Fruit fly (Drosophila melanogaster) whole organism, embryonic: Measurements from ENCODE around the gene CG46427.

Experiments
- CG10147 ChIP-seq: fragments of 200-800 bp; sonication (Bioruptor generic); optimal IDR thresholded peaks from 2 replicates; lab custom pipeline; 2019; ENCODE audit warnings: missing biosample characterization, mild to moderate bottlenecking, missing genetic modification characterization, moderate library complexity
- CG10565 ChIP-seq: fragments of 200-800 bp; sonication (Bioruptor generic); optimal IDR thresholded peaks from 3 replicates; lab custom pipeline; 2016; ENCODE audit warnings: missing biosample characterization, mild to moderate bottlenecking, missing genetic modification characterization
- CG11247 ChIP-seq: fragments of 200-800 bp; sonication (Bioruptor generic); IDR thresholded peaks from 2 replicates; pipeline ENCODE4 v1.3.6; 2022; ENCODE audit warnings: missing biosample characterization, missing genetic modification characterization
- CG12659 ChIP-seq: fragments of 200-800 bp; sonication (Bioruptor generic); optimal IDR thresholded peaks from 3 replicates; lab custom pipeline; 2017; ENCODE audit warnings: mild to moderate bottlenecking, missing biosample characterization, missing genetic modification reagents, missing genetic modification characterization
- CG14710 ChIP-seq: fragments of 200-800 bp; sonication (Bioruptor generic); optimal IDR thresholded peaks from 3 replicates; lab custom pipeline; 2019; ENCODE audit warnings: missing biosample characterization, mild to moderate bottlenecking, missing genetic modification characterization, moderate library complexity
- CG15269 ChIP-seq: fragments of 200-800 bp; sonication (Bioruptor generic); optimal IDR thresholded peaks from 2 replicates; lab custom pipeline; 2018; ENCODE audit warnings: missing biosample characterization, mild to moderate bottlenecking, missing genetic modification characterization, moderate library complexity
- CG16863 ChIP-seq: fragments of 200-800 bp; sonication (Bioruptor generic); optimal IDR thresholded peaks from 3 replicates; lab custom pipeline; 2016; ENCODE audit warnings: missing biosample characterization, missing genetic modification characterization
- CG17912 ChIP-seq: fragments of 200-800 bp; sonication (Bioruptor generic); optimal IDR thresholded peaks from 2 replicates; lab custom pipeline; 2018; ENCODE audit warnings: missing biosample characterization, mild to moderate bottlenecking, missing genetic modification characterization
- CG2116 ChIP-seq: fragments of 200-800 bp; sonication (Bioruptor generic); optimal IDR thresholded peaks from 3 replicates; lab custom pipeline; 2018; ENCODE audit warnings: missing biosample characterization, mild to moderate bottlenecking, missing genetic modification characterization
- CG2199 ChIP-seq: fragments of 200-800 bp; sonication (Bioruptor generic); IDR thresholded peaks from 3 replicates; pipeline ENCODE4 v1.3.6; 2022; ENCODE audit warnings: missing biosample characterization, missing genetic modification characterization
- CG2678 ChIP-seq: fragments of 200-800 bp; sonication (Bioruptor generic); optimal IDR thresholded peaks from 3 replicates; lab custom pipeline; 2019; ENCODE audit warnings: missing biosample characterization, mild to moderate bottlenecking, missing genetic modification characterization, moderate library complexity
- CG2712 ChIP-seq: fragments of 200-800 bp; optimal IDR thresholded peaks from 3 replicates; lab custom pipeline; 2019; ENCODE audit warnings: missing biosample characterization, mild to moderate bottlenecking, missing genetic modification characterization, moderate library complexity
- CG3281 ChIP-seq: fragments of 200-800 bp; sonication (Bioruptor generic); optimal IDR thresholded peaks from 3 replicates; lab custom pipeline; 2017; ENCODE audit warnings: missing biosample characterization, mild to moderate bottlenecking, missing genetic modification characterization
- CG33213 ChIP-seq: fragments of 200-800 bp; sonication (Bioruptor generic); optimal IDR thresholded peaks from 3 replicates; lab custom pipeline; 2016; ENCODE audit warnings: missing biosample characterization, missing genetic modification characterization
- CG3726 ChIP-seq: fragments of 200-800 bp; sonication (Bioruptor generic); IDR thresholded peaks from 3 replicates; pipeline ENCODE4, ENCODE4 v1.3.6; 2022; ENCODE audit warnings: missing biosample characterization, missing genetic modification characterization
- CG42726 ChIP-seq: fragments of 200-800 bp; sonication (Bioruptor generic); IDR thresholded peaks from 2 replicates; pipeline ENCODE4 v1.3.6; 2022; ENCODE audit warnings: missing biosample characterization, missing genetic modification characterization; ENCODE audit not compliant: partially characterized antibody
- CG4424 ChIP-seq: fragments of 200-800 bp; sonication (Bioruptor generic); optimal IDR thresholded peaks from 3 replicates; lab custom pipeline; 2016; ENCODE audit warnings: missing biosample characterization, missing genetic modification characterization
- CG7372 ChIP-seq: fragments of 200-800 bp; sonication (Bioruptor generic); IDR thresholded peaks from 2 replicates; pipeline ENCODE4 v1.3.6; 2022; ENCODE audit warnings: missing biosample characterization, missing genetic modification characterization
- CG9215 ChIP-seq: fragments of 200-800 bp; sonication (Bioruptor generic); IDR thresholded peaks from 2 replicates; pipeline ENCODE4 v1.3.6; 2022; ENCODE audit warnings: missing biosample characterization, missing genetic modification characterization
- CG9609 ChIP-seq: fragments of 200-800 bp; sonication (Bioruptor generic); optimal IDR thresholded peaks from 3 replicates; lab custom pipeline; 2016; ENCODE audit warnings: missing biosample characterization, missing genetic modification characterization
- CG9797 ChIP-seq: fragments of 200-800 bp; sonication (Bioruptor generic); optimal IDR thresholded peaks from 3 replicates; lab custom pipeline; 2018; ENCODE audit warnings: missing biosample characterization, mild to moderate bottlenecking, missing genetic modification characterization
- Doc2 ChIP-seq: fragments of 200-800 bp; sonication (Bioruptor generic); IDR thresholded peaks from 2 replicates; pipeline ENCODE4 v1.3.6; 2022; ENCODE audit warnings: missing biosample characterization, missing genetic modification characterization
- Dref ChIP-seq: fragments of 200-800 bp; sonication (Bioruptor generic); IDR thresholded peaks from 2 replicates; pipeline ENCODE4 v1.3.6; 2022; ENCODE audit warnings: missing biosample characterization, missing genetic modification characterization
- ERR ChIP-seq: fragments of 200-800 bp; sonication (Bioruptor generic); optimal IDR thresholded peaks from 2 replicates; lab custom pipeline; 2016; ENCODE audit warnings: missing biosample characterization, missing genetic modification characterization
- HLHmδ ChIP-seq: fragments of 200-800 bp; sonication (Bioruptor generic); optimal IDR thresholded peaks from 2 replicates; lab custom pipeline; 2018; ENCODE audit warnings: missing biosample characterization, mild to moderate bottlenecking, missing genetic modification characterization, moderate library complexity
- Hmx ChIP-seq: fragments of 200-800 bp; sonication (Bioruptor generic); optimal IDR thresholded peaks from 2 replicates; lab custom pipeline; 2016; ENCODE audit warnings: missing biosample characterization, missing genetic modification characterization
- Hr51 ChIP-seq, 2 experiments: fragments of 200-800 bp; sonication (Bioruptor generic); optimal IDR thresholded peaks; 2 replicates in 1 of 2; 3 replicates in 1 of 2; lab custom pipeline; 2016 to 2018; ENCODE audit warnings: missing biosample characterization in 2 of 2, missing genetic modification characterization in 2 of 2, mild to moderate bottlenecking in 1 of 2, moderate library complexity in 1 of 2
- Hsf ChIP-seq: fragments of 200-800 bp; sonication (Bioruptor generic); optimal IDR thresholded peaks from 3 replicates; lab custom pipeline; 2016; ENCODE audit warnings: missing biosample characterization, missing genetic modification characterization
- Mrtf ChIP-seq: fragments of 200-800 bp; sonication (Bioruptor generic); IDR thresholded peaks from 3 replicates; pipeline ENCODE4 v1.3.6; 2022; ENCODE audit warnings: missing biosample characterization, missing genetic modification characterization
- Neu2 ChIP-seq: fragments of 200-800 bp; sonication (Bioruptor generic); optimal IDR thresholded peaks from 3 replicates; lab custom pipeline; 2016; ENCODE audit warnings: missing biosample characterization, missing genetic modification characterization, borderline replicate concordance
- Six4 ChIP-seq: fragments of 200-800 bp; sonication (Bioruptor generic); optimal IDR thresholded peaks from 2 replicates; lab custom pipeline; 2016; ENCODE audit warnings: missing biosample characterization, missing genetic modification characterization
- Spps ChIP-seq: fragments of 200-800 bp; sonication (Bioruptor generic); optimal IDR thresholded peaks from 2 replicates; lab custom pipeline; 2018; ENCODE audit warnings: missing biosample characterization, mild to moderate bottlenecking, missing genetic modification characterization
- Stat92E ChIP-seq, 3 experiments: fragments of >200 bp in 2 of 3; fragments of 200-800 bp in 1 of 3; sonication (Bioruptor generic) in 1 of 3; optimal IDR thresholded peaks; 2 replicates each; lab custom pipeline; 2017 to 2019; ENCODE audit warnings: missing biosample characterization in 3 of 3, missing genetic modification characterization in 3 of 3, mild to moderate bottlenecking in 1 of 3, moderate library complexity in 1 of 3
- TFAM ChIP-seq: fragments of 200-800 bp; sonication (Bioruptor generic); optimal IDR thresholded peaks from 2 replicates; lab custom pipeline; 2017; ENCODE audit warnings: missing biosample characterization, missing genetic modification characterization, inconsistent platforms
- Xrp1 ChIP-seq: fragments of 200-800 bp; sonication (Bioruptor generic); IDR thresholded peaks from 2 replicates; pipeline ENCODE4 v1.3.6; 2022; ENCODE audit warnings: missing biosample characterization, missing genetic modification characterization
- ase ChIP-seq: fragments of 200-800 bp; sonication (Bioruptor generic); IDR thresholded peaks from 3 replicates; pipeline ENCODE4 v1.3.6; 2022; ENCODE audit warnings: missing biosample characterization, missing genetic modification characterization
- bowl ChIP-seq: fragments of 200-800 bp; sonication (Bioruptor generic); IDR thresholded peaks from 2 replicates; pipeline ENCODE4 v1.3.6; 2022; ENCODE audit warnings: missing biosample characterization, missing genetic modification characterization
- caup ChIP-seq: fragments of 200-800 bp; sonication (Bioruptor generic); optimal IDR thresholded peaks from 3 replicates; lab custom pipeline; 2017; ENCODE audit warnings: missing biosample characterization, mild to moderate bottlenecking, missing genetic modification characterization, moderate library complexity; ENCODE audit not compliant: severe bottlenecking
- dm ChIP-seq: fragments of 200-800 bp; sonication (Bioruptor generic); optimal IDR thresholded peaks from 3 replicates; lab custom pipeline; 2016; ENCODE audit warnings: missing biosample characterization, missing genetic modification characterization
- fu2 ChIP-seq: fragments of 200-800 bp; sonication (Bioruptor generic); optimal IDR thresholded peaks from 2 replicates; lab custom pipeline; 2016; ENCODE audit warnings: missing biosample characterization, missing genetic modification characterization
- hth ChIP-seq: fragments of >200 bp; optimal IDR thresholded peaks from 2 replicates; lab custom pipeline; 2017; ENCODE audit warnings: inconsistent platforms
- knrl ChIP-seq: fragments of 200-800 bp; sonication (Bioruptor generic); IDR thresholded peaks from 3 replicates; pipeline ENCODE4 v1.3.6; 2022; ENCODE audit warnings: missing biosample characterization, missing genetic modification characterization; ENCODE audit not compliant: partially characterized antibody
- mirr ChIP-seq: fragments of 200-800 bp; sonication (Bioruptor generic); optimal IDR thresholded peaks from 3 replicates; lab custom pipeline; 2018; ENCODE audit warnings: missing biosample characterization, mild to moderate bottlenecking, missing genetic modification characterization
- oc ChIP-seq: fragments of 200-800 bp; sonication (Bioruptor generic); optimal IDR thresholded peaks from 2 replicates; lab custom pipeline; 2018; ENCODE audit warnings: missing biosample characterization, mild to moderate bottlenecking, missing genetic modification characterization, moderate library complexity
- rib ChIP-seq: fragments of 200-800 bp; sonication (Bioruptor generic); IDR thresholded peaks from 2 replicates; pipeline ENCODE4 v1.3.6; 2022; ENCODE audit warnings: missing biosample characterization, missing genetic modification characterization
- seq ChIP-seq: fragments of 200-800 bp; sonication (Bioruptor generic); IDR thresholded peaks from 2 replicates; pipeline ENCODE4 v1.3.6; 2022; ENCODE audit warnings: missing biosample characterization, missing genetic modification characterization
- ssp ChIP-seq: fragments of 200-800 bp; sonication (Bioruptor generic); IDR thresholded peaks from 2 replicates; pipeline ENCODE4 v1.3.6; 2022; ENCODE audit warnings: missing biosample characterization, missing genetic modification characterization
- vfl ChIP-seq: fragments of 200-800 bp; sonication (Bioruptor generic); optimal IDR thresholded peaks from 2 replicates; lab custom pipeline; 2016; ENCODE audit warnings: missing biosample characterization, missing genetic modification characterization
- vvl ChIP-seq: fragments of 200-800 bp; sonication (Bioruptor generic); IDR thresholded peaks from 2 replicates; pipeline ENCODE4 v1.3.6; 2022; ENCODE audit warnings: missing biosample characterization, missing genetic modification characterization
- wdn ChIP-seq: fragments of 200-800 bp; sonication (Bioruptor generic); IDR thresholded peaks from 2 replicates; pipeline ENCODE4 v1.3.6; 2022; ENCODE audit warnings: missing biosample characterization, missing genetic modification characterization
- wek ChIP-seq: fragments of 200-800 bp; sonication (Bioruptor generic); optimal IDR thresholded peaks from 3 replicates; lab custom pipeline; 2018; ENCODE audit warnings: missing biosample characterization, mild to moderate bottlenecking, missing genetic modification characterization, moderate library complexity

CG46427 gene

DNA sequence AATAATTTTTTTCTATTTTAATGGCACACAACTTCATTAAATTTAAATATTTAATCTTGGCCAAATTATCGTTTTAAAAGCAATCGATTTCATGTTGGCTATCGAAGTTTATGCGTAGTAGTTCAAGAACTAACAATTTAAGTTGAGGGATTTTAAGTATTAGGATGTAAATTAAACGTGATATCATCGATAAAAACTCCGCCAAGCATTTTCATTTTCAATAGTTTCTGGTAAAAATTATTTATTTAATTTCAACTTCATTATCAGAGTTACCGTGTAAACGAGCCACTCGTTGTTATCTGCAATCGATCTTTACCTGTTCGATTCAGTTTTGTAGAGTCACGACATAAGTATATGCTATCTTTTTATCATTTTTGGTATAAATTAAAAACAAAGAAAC, 36.0 kb downstream of the CG46427 start (continued):
- TF ChIP-seq CG2199 (GFP tag; lab: Robert Waterston, UW), result peak; percentile 94
- TF ChIP-seq CG42726 (GFP tag; lab: Robert Waterston, UW), result no peak
- peak; percentile 88 for TF ChIP-seq fu2 (GFP tag; lab: Kevin White, UChicago)
- TF ChIP-seq rib, result peak; percentile 86
- peak; percentile 97 for TF ChIP-seq CG3281 (GFP tag; lab: Kevin White, UChicago)
- no peak for TF ChIP-seq HLHmδ (GFP tag; lab: Kevin White, UChicago)
- TF ChIP-seq CG14710 (tag; lab: Kevin White, UChicago), result peak; percentile 98
- TF ChIP-seq Xrp1 (GFP tag; lab: Robert Waterston, UW), result peak; percentile 99
- TF ChIP-seq Hmx (GFP tag; lab: Kevin White, UChicago), result peak; percentile 87
- peak; percentile 80; the same call in 1 of the 2 replicates for TF ChIP-seq CG9215 (GFP tag; lab: Robert Waterston, UW)
- TF ChIP-seq CG17912 (GFP tag; lab: Kevin White, UChicago), result peak; percentile 98
- peak; percentile 76 for TF ChIP-seq ssp
- TF ChIP-seq Hr51 (GFP tag; optimal IDR thresholded peaks at IDR 0.05; lab: Kevin White, UChicago), result peak; percentile 92 to 99
- peak; percentile 97 for TF ChIP-seq caup (GFP tag; lab: Kevin White, UChicago)
- TF ChIP-seq CG16863, result peak; percentile 93
- TF ChIP-seq ase (GFP tag; lab: Robert Waterston, UW), result peak; percentile 94
- TF ChIP-seq mirr, result peak; percentile 99
- TF ChIP-seq CG4424 (GFP tag; lab: Kevin White, UChicago), result peak; percentile 99
- TF ChIP-seq oc (tag; lab: Kevin White, UChicago), result peak; percentile 98
- peak; percentile 97 for TF ChIP-seq Hsf
- peak; percentile 99 for TF ChIP-seq CG2678 (tag; lab: Kevin White, UChicago)
- peak; percentile 99 for TF ChIP-seq vvl
- TF ChIP-seq Stat92E (GFP tag; optimal IDR thresholded peaks at IDR 0.05; lab: Kevin White, UChicago), result peak in 1 of 3 experiments; percentile 95
- TF ChIP-seq Neu2 (GFP tag; lab: Kevin White, UChicago), result peak; percentile 86
- TF ChIP-seq CG15269 (tag; lab: Kevin White, UChicago), result peak; percentile 98
- peak; percentile 85 for TF ChIP-seq dm
- no peak for TF ChIP-seq Doc2 (GFP tag; lab: Robert Waterston, UW)
- 0 out of 3 replicates have a peak, but pooled peaks have one; percentile 19 for TF ChIP-seq knrl (GFP tag; lab: Robert Waterston, UW)
- no peak for TF ChIP-seq hth (lab: Kevin White, UChicago)
- peak; percentile 97 for TF ChIP-seq CG7372 (GFP tag; lab: Robert Waterston, UW)
- TF ChIP-seq Dref (GFP tag; lab: Robert Waterston, UW), result peak; percentile 52
- TF ChIP-seq ERR (GFP tag; lab: Kevin White, UChicago), result peak; percentile 92
- TF ChIP-seq CG12659 (GFP tag; lab: Kevin White, UChicago), result peak; percentile 97
- TF ChIP-seq CG3726 (GFP tag; lab: Robert Waterston, UW), result peak; percentile 89
- peak; percentile 94 for TF ChIP-seq TFAM (GFP tag; lab: Kevin White, UChicago)
- peak; percentile 99 for TF ChIP-seq Six4
- peak; percentile 91 for TF ChIP-seq CG2116 (GFP tag; lab: Kevin White, UChicago)
- peak; percentile 98 for TF ChIP-seq CG10565
- peak; percentile 93 for TF ChIP-seq vfl (GFP tag; lab: Kevin White, UChicago)
- TF ChIP-seq wek (GFP tag; lab: Kevin White, UChicago), result peak; percentile 92
- peak; percentile 100 for TF ChIP-seq CG10147 (GFP tag; lab: Kevin White, UChicago)
- TF ChIP-seq wdn (GFP tag; lab: Robert Waterston, UW), result peak; percentile 93
- peak; percentile 97 for TF ChIP-seq seq (GFP tag; lab: Robert Waterston, UW)
- TF ChIP-seq CG2712 (tag; lab: Kevin White, UChicago), result peak; percentile 99
- TF ChIP-seq CG9609 (GFP tag; lab: Kevin White, UChicago), result peak; percentile 91
- peak; percentile 98 for TF ChIP-seq Spps (tag; lab: Kevin White, UChicago)
- peak; percentile 99 for TF ChIP-seq CG33213
- peak; percentile 94 for TF ChIP-seq Mrtf (GFP tag; lab: Robert Waterston, UW)
- peak; percentile 41 for TF ChIP-seq CG9797
- peak; percentile 90 for TF ChIP-seq CG11247 (GFP tag; lab: Robert Waterston, UW)
- TF ChIP-seq bowl (GFP tag; lab: Robert Waterston, UW), result peak; percentile 95
